Worm (Caenorhabditis elegans) whole organism, L4 larva: ENCODE results near the gene clec-60.

ENCODE experiments used
- D1046.2 ChIP-seq: fragments of 200-800 bp; sonication (Bioruptor generic); IDR thresholded peaks from 2 replicates; pipeline ENCODE4 v1.3.6; 2022; ENCODE audit warnings: missing genetic modification characterization, missing compliant biosample characterization
- F44E2.7 ChIP-seq: fragments of 200-800 bp; sonication (Bioruptor generic); IDR thresholded peaks from 2 replicates; pipeline ENCODE4 v2.1.2; 2022; ENCODE audit warnings: missing genetic modification characterization, missing compliant biosample characterization
- R02D3.7 ChIP-seq: fragments of 150-350 bp; sonication (generic microtip); optimal IDR thresholded peaks from 3 replicates; lab custom pipeline; 2014; ENCODE audit warnings: missing biosample characterization, missing genetic modification characterization
- T20F7.1 ChIP-seq: fragments of 200-800 bp; sonication (Bioruptor generic); optimal IDR thresholded peaks from 2 replicates; lab custom pipeline; 2018; ENCODE audit warnings: mild to moderate bottlenecking, missing genetic modification characterization, missing compliant biosample characterization
- T26A8.4 ChIP-seq: fragments of 200-800 bp; sonication (Bioruptor generic); IDR thresholded peaks from 2 replicates; pipeline ENCODE4 v1.3.6; 2022; ENCODE audit warnings: missing genetic modification characterization, missing compliant biosample characterization
- Y105C5A.15 ChIP-seq: fragments of 200-800 bp; sonication (Bioruptor generic); IDR thresholded peaks from 2 replicates; pipeline ENCODE4 v1.3.6; 2022; ENCODE audit warnings: missing genetic modification characterization, missing compliant biosample characterization
- Y48G9A.11 ChIP-seq: fragments of 200-800 bp; sonication (Bioruptor generic); IDR thresholded peaks from 2 replicates; pipeline ENCODE4 v1.3.6; 2022; ENCODE audit warnings: missing genetic modification reagents, missing genetic modification characterization, missing compliant biosample characterization
- Y75B8A.6 ChIP-seq: fragments of 200-800 bp; sonication (Bioruptor generic); IDR thresholded peaks from 2 replicates; pipeline ENCODE4 v1.3.6; 2022; ENCODE audit warnings: missing genetic modification reagents, missing genetic modification characterization, missing compliant biosample characterization
- aha-1 ChIP-seq: fragments of 150-350 bp; peaks from one replicate; lab custom pipeline; 2014; ENCODE audit warnings: missing biosample characterization, missing genetic modification characterization
- attf-4 ChIP-seq: sonication (generic microtip); optimal IDR thresholded peaks from 3 replicates; lab custom pipeline; 2017; ENCODE audit warnings: missing biosample characterization, missing genetic modification characterization
- ceh-44 ChIP-seq: fragments of 200-800 bp; sonication (Bioruptor generic); IDR thresholded peaks from 2 replicates; pipeline ENCODE4 v1.3.6; 2022; ENCODE audit warnings: missing genetic modification reagents, missing genetic modification characterization, missing compliant biosample characterization
- ceh-82 ChIP-seq: sonication (generic microtip); optimal IDR thresholded peaks from 2 replicates; lab custom pipeline; 2017; ENCODE audit warnings: missing biosample characterization, missing genetic modification characterization
- daf-16 ChIP-seq, 3 experiments: sonication (generic microtip); optimal IDR thresholded peaks; 2 replicates each; lab custom pipeline; 2016 to 2017; ENCODE audit warnings: missing genetic modification characterization in 3 of 3, missing genetic modification reagents in 3 of 3, mild to moderate bottlenecking in 2 of 3, missing compliant biosample characterization in 2 of 3, missing biosample characterization in 1 of 3, moderate library complexity in 1 of 3
- daf-19 ChIP-seq: fragments of 200-800 bp; sonication (Bioruptor generic); conservative IDR thresholded peaks from 2 replicates; pipeline ENCODE4 v1.3.6; 2022; ENCODE audit warnings: missing genetic modification characterization, missing compliant biosample characterization
- dmd-6 ChIP-seq: fragments of 200-800 bp; sonication (Bioruptor generic); IDR thresholded peaks from 2 replicates; pipeline ENCODE4 v1.3.6; 2022; ENCODE audit warnings: missing genetic modification reagents, missing genetic modification characterization, missing compliant biosample characterization
- dve-1 ChIP-seq: sonication (generic microtip); optimal IDR thresholded peaks from 2 replicates; lab custom pipeline; 2017; ENCODE audit warnings: antibody characterized with exemption, mild to moderate bottlenecking, missing genetic modification characterization, missing compliant biosample characterization; ENCODE audit not compliant: insufficient read depth
- fos-1 ChIP-seq: fragments of 150-350 bp; optimal IDR thresholded peaks from 2 replicates; lab custom pipeline; 2014; ENCODE audit warnings: missing biosample characterization, missing genetic modification characterization
- hif-1 ChIP-seq, 2 experiments: sonication (generic microtip); optimal IDR thresholded peaks; 2 replicates each; lab custom pipeline; 2016 to 2017; ENCODE audit warnings: missing compliant biosample characterization in 2 of 2, missing genetic modification characterization in 2 of 2, missing genetic modification reagents in 2 of 2, missing genotype in 2 of 2, mild to moderate bottlenecking in 1 of 2
- hlh-11 ChIP-seq: fragments of 200-800 bp; sonication (Bioruptor generic); optimal IDR thresholded peaks from 2 replicates; lab custom pipeline; 2018; ENCODE audit warnings: mild to moderate bottlenecking, missing genetic modification characterization, missing compliant biosample characterization
- lin-1 ChIP-seq: fragments of 200-800 bp; sonication (Bioruptor generic); IDR thresholded peaks from 2 replicates; pipeline ENCODE4 v1.3.6; 2022; ENCODE audit warnings: missing genetic modification reagents, missing genetic modification characterization, missing compliant biosample characterization
- lin-15B ChIP-seq: fragments of 150-350 bp; sonication (generic microtip); optimal IDR thresholded peaks from 3 replicates; lab custom pipeline; 2014; ENCODE audit warnings: missing biosample characterization, missing genetic modification characterization
- lin-29 ChIP-seq: fragments of 200-800 bp; sonication (Bioruptor generic); IDR thresholded peaks from 2 replicates; pipeline ENCODE4 v1.3.6; 2022; ENCODE audit warnings: missing genetic modification reagents, missing genetic modification characterization, missing compliant biosample characterization
- lir-3 ChIP-seq: sonication (generic microtip); optimal IDR thresholded peaks from 2 replicates; lab custom pipeline; 2016; ENCODE audit warnings: mild to moderate bottlenecking, missing genetic modification characterization, missing compliant biosample characterization
- madf-5 ChIP-seq, 2 experiments: fragments of 200-800 bp; sonication (Bioruptor generic); IDR thresholded peaks; 2 replicates each; pipeline ENCODE4 v1.3.6; 2022; ENCODE audit warnings: missing compliant biosample characterization in 2 of 2, missing genetic modification characterization in 2 of 2
- mxl-3 ChIP-seq: fragments of 200-800 bp; sonication (Bioruptor generic); optimal IDR thresholded peaks from 2 replicates; lab custom pipeline; 2018; ENCODE audit warnings: mild to moderate bottlenecking, missing genetic modification characterization, missing compliant biosample characterization
- nhr-11 ChIP-seq: fragments of 150-350 bp; optimal IDR thresholded peaks from 2 replicates; lab custom pipeline; 2014; ENCODE audit warnings: missing biosample characterization, missing genetic modification characterization
- nhr-28 ChIP-seq: fragments of 150-350 bp; optimal IDR thresholded peaks from 2 replicates; lab custom pipeline; 2014; ENCODE audit warnings: missing biosample characterization, missing genetic modification characterization
- nhr-42 ChIP-seq: fragments of 200-800 bp; sonication (Bioruptor generic); IDR thresholded peaks from 2 replicates; pipeline ENCODE4 v1.3.6; 2022; ENCODE audit warnings: missing genetic modification characterization, missing compliant biosample characterization
- nhr-6 ChIP-seq: fragments of 150-350 bp; optimal IDR thresholded peaks from 2 replicates; lab custom pipeline; 2014; ENCODE audit warnings: missing biosample characterization, missing genetic modification characterization
- php-3 ChIP-seq: fragments of 200-800 bp; sonication (Bioruptor generic); IDR thresholded peaks from 2 replicates; pipeline ENCODE4 v1.3.6; 2022; ENCODE audit warnings: missing genetic modification reagents, missing genetic modification characterization, missing compliant biosample characterization
- pqm-1 ChIP-seq: sonication (generic microtip); optimal IDR thresholded peaks from 2 replicates; lab custom pipeline; 2017; ENCODE audit warnings: missing biosample characterization, missing genetic modification characterization
- set-16 ChIP-seq: fragments of 200-800 bp; sonication (Bioruptor generic); IDR thresholded peaks from 2 replicates; pipeline ENCODE4 v1.3.6; 2022; ENCODE audit warnings: missing genetic modification reagents, missing genetic modification characterization, missing compliant biosample characterization
- skn-1 ChIP-seq: fragments of 150-350 bp; optimal IDR thresholded peaks from 2 replicates; lab custom pipeline; 2014; ENCODE audit warnings: missing biosample characterization, missing genetic modification characterization
- spr-1 ChIP-seq: sonication (generic microtip); optimal IDR thresholded peaks from 2 replicates; lab custom pipeline; 2016; ENCODE audit warnings: mild to moderate bottlenecking, missing genetic modification characterization, missing compliant biosample characterization
- spr-3 ChIP-seq: fragments of 200-800 bp; sonication (Bioruptor generic); optimal IDR thresholded peaks from 2 replicates; lab custom pipeline; 2018; ENCODE audit warnings: mild to moderate bottlenecking, missing genetic modification characterization, missing compliant biosample characterization
- unc-62 ChIP-seq, 3 experiments: fragments of 150-350 bp in 1 of 3; sonication (generic microtip); optimal IDR thresholded peaks in 2 of 3; peaks in 1 of 3; 1 replicate in 1 of 3; 2 replicates in 2 of 3; lab custom pipeline; 2014 to 2017; ENCODE audit warnings: missing biosample characterization in 3 of 3, missing genetic modification characterization in 3 of 3, missing genetic modification reagents in 3 of 3, missing genotype in 1 of 3
- vab-7 ChIP-seq: fragments of 200-800 bp; sonication (Bioruptor generic); IDR thresholded peaks from 2 replicates; pipeline ENCODE4 v1.3.6; 2022; ENCODE audit warnings: missing genetic modification reagents, missing genetic modification characterization, missing compliant biosample characterization
- zag-1 ChIP-seq: fragments of 150-350 bp; optimal IDR thresholded peaks from 2 replicates; lab custom pipeline; 2014; ENCODE audit warnings: missing biosample characterization, missing genetic modification characterization
- zfp-3 ChIP-seq: fragments of 200-800 bp; sonication (Bioruptor generic); conservative IDR thresholded peaks from 2 replicates; pipeline ENCODE4 v1.3.6; 2022; ENCODE audit warnings: missing genetic modification reagents, missing genetic modification characterization, missing compliant biosample characterization
- zip-11 ChIP-seq: fragments of 200-800 bp; sonication (Bioruptor generic); IDR thresholded peaks from 2 replicates; pipeline ENCODE4 v1.3.6; 2022; ENCODE audit warnings: missing genetic modification characterization, missing compliant biosample characterization

clec-60 gene

DNA sequence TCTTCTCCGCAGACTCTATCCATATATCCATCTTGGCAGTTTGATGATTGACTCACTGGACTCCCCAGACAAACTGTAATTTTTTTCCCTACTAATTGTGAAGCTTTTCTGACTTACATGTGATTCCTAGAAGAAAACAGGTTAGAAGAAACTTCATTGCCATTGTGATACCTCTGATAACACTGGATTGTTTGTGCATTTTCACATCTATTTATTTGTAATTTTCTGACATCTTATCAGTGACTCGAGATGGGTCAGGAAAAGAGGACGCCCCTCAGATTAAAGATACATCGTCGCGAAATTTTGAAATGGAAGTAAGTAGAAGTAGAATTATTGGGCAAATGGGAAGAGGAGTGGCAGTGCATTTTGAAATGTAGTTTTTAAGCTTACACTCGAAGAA, 8.7 kb upstream of the clec-60 start, which contains the start of gene clec-61 (continued):
- TF ChIP-seq R02D3.7 (tag; lab: Kevin White, UChicago) (no peak), php-3 (GFP tag; lab: Robert Waterston, UW) (no peak), dve-1 (tag; lab: Kevin White, UChicago) (peak; percentile 18), spr-1 (tag; lab: Kevin White, UChicago) (no peak), Y75B8A.6 (GFP tag; lab: Robert Waterston, UW) (no peak), daf-16 (GFP tag; optimal IDR thresholded peaks at IDR 0.05; lab: Kevin White, UChicago) (no peak), daf-16 (tag; optimal IDR thresholded peaks at IDR 0.05; lab: Kevin White, UChicago) (peak; percentile 87), zag-1 (tag; lab: Kevin White, UChicago) (no peak)
- TF ChIP-seq, all 104 proteins: peak for 4

DNA sequence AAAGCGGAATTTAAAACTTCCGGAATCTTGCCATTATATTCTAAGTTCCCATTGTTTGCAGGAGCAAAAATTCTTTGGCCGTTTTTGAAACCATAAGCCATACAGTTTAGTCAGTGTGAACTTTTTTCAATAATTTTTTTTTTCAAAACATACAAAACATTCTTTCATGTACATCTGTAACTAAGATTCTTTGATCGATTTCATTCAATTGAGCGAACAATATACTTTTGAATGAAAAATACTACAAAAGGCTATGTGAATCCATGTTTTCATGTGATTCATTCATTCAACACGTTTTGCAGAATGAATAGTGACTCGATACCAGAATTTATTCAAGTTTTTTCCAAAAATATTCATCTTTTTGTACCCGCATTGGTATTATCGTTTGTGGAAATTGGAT, 5.1 kb upstream of the clec-60 start, which contains the start of gene ZK666.15:
Gene ZK666.15 (plus strand): TSS at position 301 of the 400 bp plus-strand sequence.
- no peak for TF ChIP-seq T26A8.4 (GFP tag; lab: Robert Waterston, UW)
- no peak for TF ChIP-seq Y75B8A.6 (GFP tag; lab: Robert Waterston, UW)
- TF ChIP-seq lir-3 (tag; lab: Kevin White, UChicago) = no peak
- no peak for TF ChIP-seq attf-4 (tag; lab: Kevin White, UChicago)
- no peak for TF ChIP-seq F44E2.7 (GFP tag; lab: Robert Waterston, UW)
- TF ChIP-seq ceh-82 (tag; lab: Kevin White, UChicago) = no peak
- no peak for TF ChIP-seq zfp-3
- no peak for TF ChIP-seq madf-5 (GFP tag; IDR thresholded peaks at IDR 0.05; lab: Robert Waterston, UW)
- no peak for TF ChIP-seq pqm-1 (tag; lab: Kevin White, UChicago)
- no peak for TF ChIP-seq nhr-6 (tag; lab: Kevin White, UChicago)
- no peak for TF ChIP-seq R02D3.7 (tag; lab: Kevin White, UChicago)

DNA sequence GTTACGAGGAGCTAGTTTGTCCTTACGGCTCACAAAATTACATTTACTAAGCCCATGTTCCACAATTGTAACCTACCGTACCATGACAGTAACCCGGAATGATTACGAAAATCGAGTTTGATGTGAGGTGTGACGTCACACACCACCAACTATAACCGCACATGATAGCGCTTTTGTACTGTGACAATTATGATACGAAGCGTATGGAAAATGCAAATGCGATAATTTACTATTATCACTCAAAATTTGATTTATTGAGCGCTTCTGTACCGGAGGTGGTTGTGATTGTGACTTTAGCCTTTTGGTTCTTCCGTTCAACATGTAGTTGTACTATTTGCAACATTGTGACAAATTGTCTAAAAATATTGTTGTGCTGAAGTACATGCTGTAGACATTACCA, 4.0 kb upstream of the clec-60 start:
- TF ChIP-seq dmd-6 (GFP tag; lab: Robert Waterston, UW) (peak; percentile 61), nhr-11 (tag; lab: Kevin White, UChicago) (no peak), daf-19 (no peak), pqm-1 (tag; lab: Kevin White, UChicago) (peak; percentile 91), nhr-28 (tag; lab: Kevin White, UChicago) (peak; percentile 76), Y48G9A.11 (no peak), mxl-3 (GFP tag; lab: Kevin White, UChicago) (no peak), hlh-11 (peak; percentile 44), aha-1 (tag; lab: Kevin White, UChicago) (peak; percentile 65), php-3 (GFP tag; lab: Robert Waterston, UW) (peak; percentile 71), unc-62 (GFP tag; optimal IDR thresholded peaks at IDR 0.05 in 1 of 2; lab: Kevin White, UChicago) (peak in 1 of 2 experiments; percentile 66), unc-62 (tag; optimal IDR thresholded peaks at IDR 0.05; lab: Kevin White, UChicago) (no peak)
- TF ChIP-seq, all 104 proteins: peak for 7

DNA sequence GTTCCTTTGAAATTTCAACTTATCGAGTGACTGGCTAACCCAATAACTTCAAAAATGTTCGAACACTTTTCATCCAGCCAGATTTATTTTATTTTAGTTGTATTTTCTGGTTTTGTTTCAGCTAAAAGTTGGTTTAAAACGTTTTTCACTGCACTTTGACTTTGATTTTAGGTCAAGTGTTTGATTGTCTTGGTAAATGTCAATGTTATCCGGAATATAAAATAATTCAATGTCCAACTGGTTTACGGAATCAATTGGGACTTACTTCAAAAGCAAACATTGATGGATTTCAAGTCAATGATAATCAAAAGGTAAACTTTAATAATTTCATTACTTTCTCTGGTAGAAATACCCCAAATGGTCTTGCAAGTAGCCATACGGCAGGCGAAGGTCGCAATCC, 2.2 kb upstream of the clec-60 start:
- peak in 1 of 2 experiments; percentile 91 for TF ChIP-seq unc-62 (GFP tag; optimal IDR thresholded peaks at IDR 0.05 in 1 of 2; lab: Kevin White, UChicago)
- no peak for TF ChIP-seq unc-62 (tag; optimal IDR thresholded peaks at IDR 0.05; lab: Kevin White, UChicago)
- TF ChIP-seq T20F7.1 (GFP tag; lab: Kevin White, UChicago) = no peak

DNA sequence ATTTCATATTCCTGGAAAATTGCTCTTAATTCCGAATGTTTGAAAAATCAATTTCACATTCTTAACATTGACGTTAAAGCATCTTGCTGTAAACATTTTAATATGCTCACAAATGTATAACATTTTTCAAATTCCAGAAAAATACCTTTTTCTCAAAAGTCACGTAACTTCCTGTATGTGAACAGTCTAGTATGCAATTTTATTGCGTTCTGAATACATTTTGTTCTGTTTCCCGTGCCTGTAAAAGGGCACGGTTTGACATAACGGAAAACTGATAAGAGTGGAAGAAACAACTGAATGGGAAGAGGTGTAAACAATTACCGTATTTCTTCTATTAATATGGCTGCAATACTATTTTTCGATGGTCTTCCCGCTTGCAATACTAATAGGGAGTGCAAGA, 1.2 kb upstream of the clec-60 start:
- TF ChIP-seq zag-1 (tag; lab: Kevin White, UChicago) (no peak), spr-3 (GFP tag; lab: Kevin White, UChicago) (no peak), vab-7 (no peak), lin-15B (tag; lab: Kevin White, UChicago) (no peak), fos-1 (tag; lab: Kevin White, UChicago) (no peak), php-3 (GFP tag; lab: Robert Waterston, UW) (0 out of 2 replicates have a peak, but pooled peaks have one; percentile 40), ceh-44 (GFP tag; lab: Robert Waterston, UW) (no peak), skn-1 (tag; lab: Kevin White, UChicago) (no peak), hif-1 (tag; optimal IDR thresholded peaks at IDR 0.05; lab: Kevin White, UChicago) (peak in 1 of 2 experiments; percentile 84), D1046.2 (no peak), set-16 (GFP tag; lab: Robert Waterston, UW) (no peak), nhr-28 (tag; lab: Kevin White, UChicago) (peak; percentile 61), nhr-42 (GFP tag; lab: Robert Waterston, UW) (no peak), lin-1 (no peak), Y75B8A.6 (GFP tag; lab: Robert Waterston, UW) (no peak), zip-11 (GFP tag; lab: Robert Waterston, UW) (no peak), lin-29 (GFP tag; lab: Robert Waterston, UW) (no peak), unc-62 (GFP tag; optimal IDR thresholded peaks at IDR 0.05 in 1 of 2; lab: Kevin White, UChicago) (peak in 1 of 2 experiments; percentile 27), unc-62 (tag; optimal IDR thresholded peaks at IDR 0.05; lab: Kevin White, UChicago) (no peak), Y105C5A.15 (GFP tag; lab: Robert Waterston, UW) (no peak), dve-1 (tag; lab: Kevin White, UChicago) (peak; percentile 13), ceh-82 (tag; lab: Kevin White, UChicago) (no peak), dmd-6 (GFP tag; lab: Robert Waterston, UW) (peak; percentile 50; the same call in 1 of the 2 replicates), hlh-11 (peak; percentile 2), aha-1 (tag; lab: Kevin White, UChicago) (peak; percentile 77), pqm-1 (tag; lab: Kevin White, UChicago) (peak; percentile 84)
